Fruit fly (Drosophila melanogaster) whole organism, embryonic: ENCODE measurements around the gene DENR.

Experiments used
- CG10462 ChIP-seq: fragments of 200-800 bp; sonication (Bioruptor generic); optimal IDR thresholded peaks from 2 replicates; lab custom pipeline; 2016; ENCODE audit warnings: missing biosample characterization, missing genetic modification characterization
- CG11723 ChIP-seq: fragments of 200-800 bp; sonication (Bioruptor generic); optimal IDR thresholded peaks from 2 replicates; lab custom pipeline; 2017; ENCODE audit warnings: missing biosample characterization, mild to moderate bottlenecking, missing genetic modification characterization
- CG15514 ChIP-seq: fragments of 200-800 bp; sonication (Bioruptor generic); optimal IDR thresholded peaks from 3 replicates; lab custom pipeline; 2017; ENCODE audit warnings: missing biosample characterization, missing genetic modification characterization, mild to moderate bottlenecking, moderate library complexity, missing genetic modification reagents
- CG2116 ChIP-seq: fragments of 200-800 bp; sonication (Bioruptor generic); optimal IDR thresholded peaks from 3 replicates; lab custom pipeline; 2018; ENCODE audit warnings: missing biosample characterization, mild to moderate bottlenecking, missing genetic modification characterization
- CG2120 ChIP-seq: fragments of 200-800 bp; sonication (Bioruptor generic); optimal IDR thresholded peaks from 3 replicates; lab custom pipeline; 2016; ENCODE audit warnings: missing biosample characterization, missing genetic modification characterization
- CG2202 ChIP-seq: fragments of 200-800 bp; sonication (Bioruptor generic); optimal IDR thresholded peaks from 2 replicates; lab custom pipeline; 2018; ENCODE audit warnings: missing biosample characterization, mild to moderate bottlenecking, missing genetic modification characterization
- CG34376 ChIP-seq: fragments of 200-800 bp; sonication (Bioruptor generic); optimal IDR thresholded peaks from 2 replicates; lab custom pipeline; 2018; ENCODE audit warnings: missing biosample characterization, mild to moderate bottlenecking, missing genetic modification characterization
- CG42726 ChIP-seq: fragments of 200-800 bp; sonication (Bioruptor generic); IDR thresholded peaks from 2 replicates; pipeline ENCODE4 v1.3.6; 2022; ENCODE audit warnings: missing biosample characterization, missing genetic modification characterization; ENCODE audit not compliant: partially characterized antibody
- CG5180 ChIP-seq: fragments of 200-800 bp; sonication (Bioruptor generic); optimal IDR thresholded peaks from 3 replicates; lab custom pipeline; 2017; ENCODE audit warnings: missing biosample characterization, missing genetic modification characterization, mild to moderate bottlenecking, moderate library complexity, missing genetic modification reagents
- CG6254 ChIP-seq: fragments of 200-800 bp; sonication (Bioruptor generic); optimal IDR thresholded peaks from 3 replicates; lab custom pipeline; 2017; ENCODE audit warnings: mild to moderate bottlenecking, missing biosample characterization, missing genetic modification reagents, missing genetic modification characterization
- CG6689 ChIP-seq: fragments of 200-800 bp; sonication (Bioruptor generic); IDR thresholded peaks from 2 replicates; pipeline ENCODE4 v1.3.6; 2022; ENCODE audit warnings: missing biosample characterization, missing genetic modification characterization
- CG7357 ChIP-seq: fragments of 200-800 bp; sonication (Bioruptor generic); IDR thresholded peaks from 3 replicates; pipeline ENCODE4 v1.3.6; 2022; ENCODE audit warnings: missing biosample characterization, missing genetic modification characterization
- CG9437 ChIP-seq: fragments of 200-800 bp; sonication (Bioruptor generic); optimal IDR thresholded peaks from 2 replicates; lab custom pipeline; 2018; ENCODE audit warnings: missing biosample characterization, mild to moderate bottlenecking, missing genetic modification characterization
- Doc3 ChIP-seq: fragments of 200-800 bp; sonication (Bioruptor generic); IDR thresholded peaks from 3 replicates; pipeline ENCODE4 v1.3.6; 2022; ENCODE audit warnings: missing biosample characterization, missing genetic modification characterization; ENCODE audit not compliant: partially characterized antibody
- Fer1 ChIP-seq: fragments of 200-800 bp; sonication (Bioruptor generic); optimal IDR thresholded peaks from 2 replicates; lab custom pipeline; 2017; ENCODE audit warnings: missing biosample characterization, mild to moderate bottlenecking, missing genetic modification characterization
- Gsc ChIP-seq: fragments of 200-800 bp; sonication (Bioruptor generic); IDR thresholded peaks from 2 replicates; pipeline ENCODE4 v1.3.6; 2022; ENCODE audit warnings: missing biosample characterization, missing genetic modification characterization
- HmgZ ChIP-seq: fragments of 200-800 bp; sonication (Bioruptor generic); optimal IDR thresholded peaks from 2 replicates; lab custom pipeline; 2018; ENCODE audit warnings: missing biosample characterization, mild to moderate bottlenecking, missing genetic modification characterization
- Hr39 ChIP-seq: fragments of >200 bp; optimal IDR thresholded peaks from 2 replicates; lab custom pipeline; 2017
- Myb ChIP-seq: fragments of 200-800 bp; sonication (Bioruptor generic); optimal IDR thresholded peaks from 2 replicates; lab custom pipeline; 2016; ENCODE audit warnings: missing biosample characterization, missing genetic modification characterization
- NC2α ChIP-seq: fragments of 200-800 bp; sonication (Bioruptor generic); optimal IDR thresholded peaks from 2 replicates; lab custom pipeline; 2016; ENCODE audit warnings: missing biosample characterization, missing genetic modification characterization
- NK7.1 ChIP-seq: fragments of 200-800 bp; sonication (Bioruptor generic); optimal IDR thresholded peaks from 3 replicates; lab custom pipeline; 2016; ENCODE audit warnings: missing biosample characterization, missing genetic modification characterization
- Oli ChIP-seq: fragments of 200-800 bp; sonication (Bioruptor generic); optimal IDR thresholded peaks from 2 replicates; lab custom pipeline; 2018; ENCODE audit warnings: missing biosample characterization, mild to moderate bottlenecking, missing genetic modification characterization, moderate library complexity
- Optix ChIP-seq: fragments of 200-800 bp; sonication (Bioruptor generic); IDR thresholded peaks from 3 replicates; pipeline ENCODE4 v1.3.6; 2022; ENCODE audit warnings: missing biosample characterization, missing genetic modification characterization
- Rx ChIP-seq: fragments of 200-800 bp; sonication (Bioruptor generic); IDR thresholded peaks from 2 replicates; pipeline ENCODE4 v1.3.6; 2022; ENCODE audit warnings: missing biosample characterization, missing genetic modification characterization
- Stat92E ChIP-seq, 3 experiments: fragments of >200 bp in 2 of 3; fragments of 200-800 bp in 1 of 3; sonication (Bioruptor generic) in 1 of 3; optimal IDR thresholded peaks; 2 replicates each; lab custom pipeline; 2017 to 2019; ENCODE audit warnings: missing biosample characterization in 3 of 3, missing genetic modification characterization in 3 of 3, mild to moderate bottlenecking in 1 of 3, moderate library complexity in 1 of 3
- ci ChIP-seq: fragments of 200-800 bp; sonication (Bioruptor generic); IDR thresholded peaks from 3 replicates; pipeline ENCODE4 v1.3.6; 2022; ENCODE audit warnings: missing biosample characterization, missing genetic modification characterization
- eve ChIP-seq, 2 experiments: fragments of >200 bp; optimal IDR thresholded peaks; 2 replicates each; lab custom pipeline; 2017; ENCODE audit warnings: missing biosample characterization in 2 of 2, missing genetic modification characterization in 2 of 2
- gt ChIP-seq: fragments of 200-800 bp; sonication (Bioruptor generic); IDR thresholded peaks from 2 replicates; pipeline ENCODE4 v1.3.6; 2022; ENCODE audit warnings: missing biosample characterization, missing genetic modification characterization
- her ChIP-seq: fragments of 200-800 bp; sonication (Bioruptor generic); optimal IDR thresholded peaks from 2 replicates; lab custom pipeline; 2016; ENCODE audit warnings: missing biosample characterization, missing genetic modification characterization
- hth ChIP-seq: fragments of >200 bp; optimal IDR thresholded peaks from 2 replicates; lab custom pipeline; 2017; ENCODE audit warnings: inconsistent platforms
- insv ChIP-seq, 2 experiments: fragments of 200-800 bp; sonication (Bioruptor generic); optimal IDR thresholded peaks; 3 replicates each; lab custom pipeline; 2016 to 2018; ENCODE audit warnings: missing biosample characterization in 2 of 2, missing genetic modification characterization in 2 of 2
- inv ChIP-seq: fragments of 200-800 bp; sonication (Bioruptor generic); IDR thresholded peaks from 2 replicates; pipeline ENCODE4 v1.3.6; 2022; ENCODE audit warnings: missing biosample characterization, missing genetic modification characterization; ENCODE audit not compliant: partially characterized antibody
- lbe ChIP-seq: fragments of 200-800 bp; sonication (Bioruptor generic); optimal IDR thresholded peaks from 2 replicates; lab custom pipeline; 2016; ENCODE audit warnings: missing biosample characterization, mild to moderate bottlenecking, missing genetic modification characterization
- lov ChIP-seq, 2 experiments: fragments of 200-800 bp in 1 of 2; fragments of >200 bp in 1 of 2; sonication (Bioruptor generic) in 1 of 2; IDR thresholded peaks in 1 of 2; optimal IDR thresholded peaks in 1 of 2; 2 replicates in 1 of 2; 3 replicates in 1 of 2; pipeline versions ENCODE4 v1.3.6 to Lab custom; 2017 to 2022; ENCODE audit warnings: missing biosample characterization in 1 of 2, missing genetic modification characterization in 1 of 2
- oc ChIP-seq: fragments of 200-800 bp; sonication (Bioruptor generic); optimal IDR thresholded peaks from 2 replicates; lab custom pipeline; 2018; ENCODE audit warnings: missing biosample characterization, mild to moderate bottlenecking, missing genetic modification characterization, moderate library complexity
- odd ChIP-seq: fragments of 200-800 bp; sonication (Bioruptor generic); optimal IDR thresholded peaks from 2 replicates; lab custom pipeline; 2017; ENCODE audit warnings: missing biosample characterization, mild to moderate bottlenecking, missing genetic modification characterization
- pb ChIP-seq: fragments of 200-800 bp; sonication (Bioruptor generic); optimal IDR thresholded peaks from 3 replicates; lab custom pipeline; 2016; ENCODE audit warnings: missing biosample characterization, missing genetic modification characterization
- pfk ChIP-seq: fragments of 200-800 bp; sonication (Bioruptor generic); optimal IDR thresholded peaks from 2 replicates; lab custom pipeline; 2018; ENCODE audit warnings: missing biosample characterization, mild to moderate bottlenecking, missing genetic modification characterization, moderate library complexity
- phol ChIP-seq: fragments of 200-800 bp; sonication (Bioruptor generic); optimal IDR thresholded peaks from 3 replicates; lab custom pipeline; 2018; ENCODE audit warnings: missing biosample characterization, mild to moderate bottlenecking, missing genetic modification characterization, moderate library complexity
- run ChIP-seq: fragments of 200-800 bp; sonication (Bioruptor generic); optimal IDR thresholded peaks from 3 replicates; lab custom pipeline; 2018; ENCODE audit warnings: missing biosample characterization, mild to moderate bottlenecking, missing genetic modification characterization
- sc ChIP-seq, 3 experiments: fragments of >200 bp in 2 of 3; fragments of 200-800 bp in 1 of 3; sonication (Bioruptor generic) in 1 of 3; optimal IDR thresholded peaks; 2 replicates in 2 of 3; 3 replicates in 1 of 3; lab custom pipeline; 2017; ENCODE audit warnings: mild to moderate bottlenecking in 1 of 3, missing biosample characterization in 1 of 3, missing genetic modification characterization in 1 of 3, missing genetic modification reagents in 1 of 3
- sens ChIP-seq: fragments of 200-800 bp; sonication (Bioruptor generic); peaks from one replicate; lab custom pipeline; 2016; ENCODE audit warnings: missing biosample characterization, missing genetic modification characterization
- sim ChIP-seq: fragments of 200-800 bp; sonication (Bioruptor generic); IDR thresholded peaks from 2 replicates; pipeline ENCODE4 v1.3.6; 2022; ENCODE audit warnings: missing biosample characterization, missing genetic modification characterization
- sob ChIP-seq: fragments of 200-800 bp; sonication (Bioruptor generic); IDR thresholded peaks from 2 replicates; pipeline ENCODE4 v1.3.6; 2022; ENCODE audit warnings: missing biosample characterization, missing genetic modification characterization
- sug ChIP-seq: fragments of 200-800 bp; optimal IDR thresholded peaks from 2 replicates; lab custom pipeline; 2019; ENCODE audit warnings: missing biosample characterization, mild to moderate bottlenecking, missing genetic modification characterization, moderate library complexity
- tio ChIP-seq: fragments of 200-800 bp; sonication (Bioruptor generic); optimal IDR thresholded peaks from 2 replicates; lab custom pipeline; 2017; ENCODE audit warnings: missing biosample characterization, missing genetic modification characterization, inconsistent platforms
- wek ChIP-seq: fragments of 200-800 bp; sonication (Bioruptor generic); optimal IDR thresholded peaks from 3 replicates; lab custom pipeline; 2018; ENCODE audit warnings: missing biosample characterization, mild to moderate bottlenecking, missing genetic modification characterization, moderate library complexity
- wor ChIP-seq: fragments of 200-800 bp; sonication (Bioruptor generic); IDR thresholded peaks from 2 replicates; pipeline ENCODE4 v1.3.6; 2022; ENCODE audit warnings: missing biosample characterization, missing genetic modification characterization
- zen2 ChIP-seq: fragments of 200-800 bp; sonication (Bioruptor generic); IDR thresholded peaks from 3 replicates; pipeline ENCODE4 v1.3.6; 2022; ENCODE audit warnings: missing biosample characterization, missing genetic modification characterization; ENCODE audit not compliant: partially characterized antibody
- zfh2 ChIP-seq: fragments of 200-800 bp; sonication (Bioruptor generic); optimal IDR thresholded peaks from 2 replicates; lab custom pipeline; 2016; ENCODE audit warnings: missing biosample characterization, missing genetic modification characterization

The DENR gene

dm6 chrX:16837588-16838178 is 48.7 kb downstream of the DENR start (continued):
- TF ChIP-seq HmgZ (tag; lab: Kevin White, UChicago), result no peak
- no peak for TF ChIP-seq pfk (GFP tag; lab: Kevin White, UChicago)
- TF ChIP-seq CG2120 (GFP tag; lab: Kevin White, UChicago), result no peak
- TF ChIP-seq Rx (GFP tag; lab: Robert Waterston, UW), result no peak
- no peak for TF ChIP-seq Gsc (GFP tag; lab: Robert Waterston, UW)
- no peak for TF ChIP-seq run
- TF ChIP-seq hth (lab: Kevin White, UChicago), result no peak
- no peak for TF ChIP-seq phol
- peak; percentile 1 for TF ChIP-seq CG15514 (GFP tag; lab: Kevin White, UChicago)
- no peak for TF ChIP-seq CG6254
- no peak for TF ChIP-seq oc (tag; lab: Kevin White, UChicago)
- TF ChIP-seq NC2α, result no peak
- no peak for TF ChIP-seq CG42726
- no peak for TF ChIP-seq Stat92E (GFP tag; optimal IDR thresholded peaks at IDR 0.05; lab: Kevin White, UChicago)
- TF ChIP-seq gt, result no peak
- no peak for TF ChIP-seq Doc3 (GFP tag; lab: Robert Waterston, UW)
- no peak for TF ChIP-seq NK7.1 (GFP tag; lab: Kevin White, UChicago)
- TF ChIP-seq CG2202 (tag; lab: Kevin White, UChicago), result no peak
- no peak for TF ChIP-seq sim (GFP tag; lab: Robert Waterston, UW)
- no peak for TF ChIP-seq CG5180 (GFP tag; lab: Kevin White, UChicago)
- TF ChIP-seq insv (GFP tag; optimal IDR thresholded peaks at IDR 0.05; lab: Kevin White, UChicago), result no peak
- no peak for TF ChIP-seq eve (GFP tag; optimal IDR thresholded peaks at IDR 0.05; lab: Kevin White, UChicago)
- TF ChIP-seq CG34376, result peak; percentile 12
- TF ChIP-seq CG7357 (GFP tag; lab: Robert Waterston, UW), result no peak
- no peak for TF ChIP-seq lbe (GFP tag; lab: Kevin White, UChicago)
- peak; percentile 42 for TF ChIP-seq sug (tag; lab: Kevin White, UChicago)
- no peak for TF ChIP-seq zen2
- no peak for TF ChIP-seq her (GFP tag; lab: Kevin White, UChicago)
- TF ChIP-seq Myb (GFP tag; lab: Kevin White, UChicago), result no peak
- TF ChIP-seq sob (GFP tag; lab: Robert Waterston, UW), result no peak
- TF ChIP-seq odd (GFP tag; lab: Kevin White, UChicago), result no peak
- TF ChIP-seq sc (optimal IDR thresholded peaks at IDR 0.05; lab: Kevin White, UChicago), result no peak
- no peak for TF ChIP-seq sc (GFP tag; optimal IDR thresholded peaks at IDR 0.05; lab: Kevin White, UChicago)
- no peak for TF ChIP-seq wor (GFP tag; lab: Robert Waterston, UW)
- no peak for TF ChIP-seq CG10462 (GFP tag; lab: Kevin White, UChicago)
- TF ChIP-seq Hr39 (lab: Kevin White, UChicago), result no peak
- TF ChIP-seq Fer1 (GFP tag; lab: Kevin White, UChicago), result no peak
- TF ChIP-seq lov (optimal IDR thresholded peaks at IDR 0.05; lab: Kevin White, UChicago), result no peak
- no peak for TF ChIP-seq lov (GFP tag; IDR thresholded peaks at IDR 0.05; lab: Robert Waterston, UW)
- no peak for TF ChIP-seq wek (GFP tag; lab: Kevin White, UChicago)
- TF ChIP-seq tio (GFP tag; lab: Kevin White, UChicago), result no peak
- 0 out of 3 replicates have a peak, but pooled peaks have one; percentile 45 for TF ChIP-seq ci
- TF ChIP-seq CG9437, result no peak
- no peak for TF ChIP-seq CG11723
- no peak for TF ChIP-seq Oli (tag; lab: Kevin White, UChicago)
- TF ChIP-seq sens (GFP tag; lab: Kevin White, UChicago), result peak; percentile 31
- TF ChIP-seq inv (GFP tag; lab: Robert Waterston, UW), result peak; percentile 16; the same call in 1 of the 2 replicates
- no peak for TF ChIP-seq zfh2 (GFP tag; lab: Kevin White, UChicago)
- TF ChIP-seq pb, result no peak
- TF ChIP-seq Optix (GFP tag; lab: Robert Waterston, UW), result no peak
- no peak for TF ChIP-seq CG6689 (GFP tag; lab: Robert Waterston, UW)
- TF ChIP-seq CG2116 (GFP tag; lab: Kevin White, UChicago), result no peak
